Worm (Caenorhabditis elegans) whole organism, L3 larva: Measurements from ENCODE around the gene cct-8.

Experiments used
- ceh-82 ChIP-seq: fragments of 150-350 bp; optimal IDR thresholded peaks from 2 replicates; lab custom pipeline; 2014; ENCODE audit warnings: missing biosample characterization, missing genetic modification characterization
- daf-12 ChIP-seq: fragments of 150-350 bp; optimal IDR thresholded peaks from 2 replicates; lab custom pipeline; 2014; ENCODE audit warnings: missing biosample characterization, missing genetic modification reagents, missing genetic modification characterization
- egl-27 ChIP-seq: sonication (generic microtip); optimal IDR thresholded peaks from 4 replicates; lab custom pipeline; 2017; ENCODE audit warnings: missing biosample characterization, missing genetic modification reagents, missing genetic modification characterization
- fkh-2 ChIP-seq: fragments of 150-350 bp; optimal IDR thresholded peaks from 2 replicates; lab custom pipeline; 2014; ENCODE audit warnings: missing biosample characterization, missing genetic modification reagents, missing genetic modification characterization
- nfya-1 ChIP-seq: sonication (generic microtip); optimal IDR thresholded peaks from 2 replicates; lab custom pipeline; 2017; ENCODE audit warnings: missing genetic modification characterization, mild to moderate bottlenecking, missing compliant biosample characterization, antibody characterized with exemption, moderate library complexity; ENCODE audit not compliant: insufficient read depth
- nhr-25 ChIP-seq: sonication (generic microtip); optimal IDR thresholded peaks from 2 replicates; lab custom pipeline; 2017; ENCODE audit warnings: missing biosample characterization, missing genetic modification characterization
- unc-39 ChIP-seq: sonication (generic microtip); optimal IDR thresholded peaks from 4 replicates; lab custom pipeline; 2017; ENCODE audit warnings: missing biosample characterization, missing genetic modification characterization

- TF ChIP-seq nfya-1 (tag; lab: Kevin White, UChicago) (no peak), unc-39 (no peak), nhr-25 (tag; lab: Kevin White, UChicago) (no peak), ceh-82 (tag; lab: Kevin White, UChicago) (no peak), fkh-2 (no peak), daf-12 (tag; lab: Kevin White, UChicago) (no peak), egl-27 (tag; lab: Kevin White, UChicago) (no peak)
Measured at ce11 chrIV:1075484-1075883, 18.2 kb downstream of the cct-8 start.
